Worm (Caenorhabditis elegans) whole organism, late embryonic: ENCODE measurements around the gene sgk-1.

Experiments
- C08G9.2 ChIP-seq: sonication (generic microtip); optimal IDR thresholded peaks from 2 replicates; lab custom pipeline; 2016; ENCODE audit warnings: mild to moderate bottlenecking, missing genetic modification characterization, moderate library complexity, missing compliant biosample characterization
- C38D4.7 ChIP-seq: fragments of 200-800 bp; sonication (Bioruptor generic); optimal IDR thresholded peaks from 2 replicates; lab custom pipeline; 2018; ENCODE audit warnings: mild to moderate bottlenecking, missing genetic modification characterization, moderate library complexity, missing compliant biosample characterization
- K02D7.2 ChIP-seq: sonication (generic microtip); optimal IDR thresholded peaks from 2 replicates; lab custom pipeline; 2017; ENCODE audit warnings: mild to moderate bottlenecking, missing genetic modification characterization, missing compliant biosample characterization
- K09A11.1 ChIP-seq: sonication (generic microtip); optimal IDR thresholded peaks from 2 replicates; lab custom pipeline; 2017; ENCODE audit warnings: antibody characterized with exemption, mild to moderate bottlenecking, missing genetic modification characterization, missing compliant biosample characterization; ENCODE audit not compliant: insufficient read depth
- T23F11.4 ChIP-seq: fragments of 200-800 bp; sonication (Bioruptor generic); optimal IDR thresholded peaks from 2 replicates; lab custom pipeline; 2018; ENCODE audit warnings: mild to moderate bottlenecking, missing genetic modification characterization, missing compliant biosample characterization
- ahr-1 ChIP-seq: sonication (generic microtip); optimal IDR thresholded peaks from 2 replicates; lab custom pipeline; 2016; ENCODE audit warnings: missing genetic modification characterization, missing compliant biosample characterization
- ama-1 ChIP-seq: fragments of 150-350 bp; optimal IDR thresholded peaks from 2 replicates; lab custom pipeline; 2014
- ceh-14 ChIP-seq: sonication (generic microtip); optimal IDR thresholded peaks from 2 replicates; lab custom pipeline; 2016; ENCODE audit warnings: missing genotype, missing genetic modification characterization, missing compliant biosample characterization
- ceh-18 ChIP-seq: sonication (generic microtip); optimal IDR thresholded peaks from 2 replicates; lab custom pipeline; 2016; ENCODE audit warnings: missing genetic modification characterization, missing compliant biosample characterization
- ceh-22 ChIP-seq: sonication (generic microtip); optimal IDR thresholded peaks from 2 replicates; lab custom pipeline; 2017; ENCODE audit warnings: missing biosample characterization, missing genetic modification characterization
- ceh-24 ChIP-seq: sonication (generic microtip); optimal IDR thresholded peaks from 2 replicates; lab custom pipeline; 2016; ENCODE audit warnings: mild to moderate bottlenecking, missing genetic modification characterization, missing compliant biosample characterization
- ceh-30 ChIP-seq: fragments of 150-350 bp; optimal IDR thresholded peaks from 2 replicates; lab custom pipeline; 2014; ENCODE audit warnings: missing biosample characterization, missing genetic modification characterization
- ceh-31 ChIP-seq: sonication (generic microtip); optimal IDR thresholded peaks from 2 replicates; lab custom pipeline; 2016; ENCODE audit warnings: missing genetic modification characterization, missing compliant biosample characterization
- ceh-34 ChIP-seq: sonication (generic microtip); optimal IDR thresholded peaks from 2 replicates; lab custom pipeline; 2016; ENCODE audit warnings: mild to moderate bottlenecking, missing genetic modification characterization, missing compliant biosample characterization
- ceh-45 ChIP-seq: fragments of 200-800 bp; sonication (Bioruptor generic); IDR thresholded peaks from 2 replicates; pipeline ENCODE4 v1.3.6; 2022; ENCODE audit warnings: missing genetic modification reagents, missing genetic modification characterization, missing compliant biosample characterization
- ceh-9 ChIP-seq: sonication (generic microtip); optimal IDR thresholded peaks from 2 replicates; lab custom pipeline; 2016; ENCODE audit warnings: mild to moderate bottlenecking, missing genetic modification characterization, inconsistent platforms, missing compliant biosample characterization
- che-1 ChIP-seq: sonication (generic microtip); optimal IDR thresholded peaks from 2 replicates; lab custom pipeline; 2016; ENCODE audit warnings: mild to moderate bottlenecking, missing genetic modification characterization, missing compliant biosample characterization
- dmd-4 ChIP-seq: sonication (generic microtip); optimal IDR thresholded peaks from 2 replicates; lab custom pipeline; 2016; ENCODE audit warnings: borderline replicate concordance, missing genetic modification characterization, missing compliant biosample characterization
- dve-1 ChIP-seq: sonication (generic microtip); optimal IDR thresholded peaks from 2 replicates; lab custom pipeline; 2017; ENCODE audit warnings: antibody characterized with exemption, mild to moderate bottlenecking, missing genetic modification characterization, missing compliant biosample characterization
- elt-2 ChIP-seq: sonication (generic microtip); optimal IDR thresholded peaks from 2 replicates; lab custom pipeline; 2016; ENCODE audit warnings: missing genetic modification reagents, missing genetic modification characterization, missing compliant biosample characterization
- elt-4 ChIP-seq: sonication (generic microtip); optimal IDR thresholded peaks from 2 replicates; lab custom pipeline; 2016; ENCODE audit warnings: missing genetic modification characterization, missing compliant biosample characterization
- ets-4 ChIP-seq: sonication (generic microtip); optimal IDR thresholded peaks from 2 replicates; lab custom pipeline; 2016; ENCODE audit warnings: missing genetic modification characterization, missing compliant biosample characterization
- fax-1 ChIP-seq: sonication (generic microtip); optimal IDR thresholded peaks from 2 replicates; lab custom pipeline; 2016; ENCODE audit warnings: missing genotype, missing genetic modification characterization, missing compliant biosample characterization
- fkh-10 ChIP-seq: fragments of 150-350 bp; optimal IDR thresholded peaks from 2 replicates; lab custom pipeline; 2014; ENCODE audit warnings: missing biosample characterization, missing genetic modification reagents, missing genetic modification characterization
- fkh-6 ChIP-seq: sonication (generic microtip); optimal IDR thresholded peaks from 2 replicates; lab custom pipeline; 2016; ENCODE audit warnings: missing genetic modification characterization, missing compliant biosample characterization
- gmeb-2 ChIP-seq: sonication (generic microtip); optimal IDR thresholded peaks from 2 replicates; lab custom pipeline; 2016; ENCODE audit warnings: missing genetic modification characterization, inconsistent platforms, missing compliant biosample characterization
- hlh-15 ChIP-seq: sonication (generic microtip); optimal IDR thresholded peaks from 2 replicates; lab custom pipeline; 2016; ENCODE audit warnings: missing genetic modification characterization, missing compliant biosample characterization
- hlh-6 ChIP-seq: sonication (generic microtip); optimal IDR thresholded peaks from 2 replicates; lab custom pipeline; 2016; ENCODE audit warnings: missing genotype, missing genetic modification characterization, missing compliant biosample characterization
- lim-6 ChIP-seq: sonication (generic microtip); optimal IDR thresholded peaks from 2 replicates; lab custom pipeline; 2016; ENCODE audit warnings: missing genetic modification characterization, missing compliant biosample characterization
- lin-11 ChIP-seq: fragments of 200-800 bp; sonication (Bioruptor generic); optimal IDR thresholded peaks from 2 replicates; lab custom pipeline; 2018; ENCODE audit warnings: mild to moderate bottlenecking, missing genetic modification characterization, missing compliant biosample characterization
- mec-3 ChIP-seq: sonication (generic microtip); optimal IDR thresholded peaks from 2 replicates; lab custom pipeline; 2016; ENCODE audit warnings: borderline replicate concordance, missing genetic modification characterization, missing compliant biosample characterization
- pag-3 ChIP-seq: sonication (generic microtip); optimal IDR thresholded peaks from 2 replicates; lab custom pipeline; 2016; ENCODE audit warnings: missing compliant biosample characterization, missing genetic modification characterization, borderline replicate concordance
- pat-9 ChIP-seq: fragments of 200-800 bp; sonication (Bioruptor generic); optimal IDR thresholded peaks from 2 replicates; lab custom pipeline; 2018; ENCODE audit warnings: mild to moderate bottlenecking, missing genetic modification characterization, moderate library complexity, missing compliant biosample characterization
- pha-4 ChIP-seq: fragments of 150-350 bp; optimal IDR thresholded peaks from 2 replicates; lab custom pipeline; 2018; ENCODE audit warnings: missing biosample characterization, missing genetic modification reagents, missing genetic modification characterization
- pqm-1 ChIP-seq: sonication (generic microtip); optimal IDR thresholded peaks from 2 replicates; lab custom pipeline; 2016; ENCODE audit warnings: missing genetic modification characterization, missing compliant biosample characterization
- pros-1 ChIP-seq: fragments of 150-350 bp; optimal IDR thresholded peaks from 2 replicates; lab custom pipeline; 2014; ENCODE audit warnings: missing biosample characterization, missing genetic modification reagents, missing genetic modification characterization
- rnt-1 ChIP-seq: sonication (generic microtip); optimal IDR thresholded peaks from 2 replicates; lab custom pipeline; 2016; ENCODE audit warnings: missing genetic modification characterization, missing compliant biosample characterization
- sdc-2 ChIP-seq: sonication (generic microtip); optimal IDR thresholded peaks from 2 replicates; lab custom pipeline; 2016; ENCODE audit warnings: missing genotype, missing genetic modification characterization, missing compliant biosample characterization
- syd-9 ChIP-seq: sonication (generic microtip); optimal IDR thresholded peaks from 2 replicates; lab custom pipeline; 2016; ENCODE audit warnings: mild to moderate bottlenecking, missing genetic modification characterization, moderate library complexity, missing compliant biosample characterization
- tbx-2 ChIP-seq: sonication (generic microtip); optimal IDR thresholded peaks from 2 replicates; lab custom pipeline; 2016; ENCODE audit warnings: missing genetic modification characterization, missing compliant biosample characterization
- tbx-7 ChIP-seq: sonication (generic microtip); optimal IDR thresholded peaks from 2 replicates; lab custom pipeline; 2016; ENCODE audit warnings: missing genotype, missing genetic modification characterization, missing compliant biosample characterization
- unc-3 ChIP-seq, 2 experiments: fragments of 200-800 bp in 1 of 2; sonication (Bioruptor generic) in 1 of 2; sonication (generic microtip) in 1 of 2; conservative IDR thresholded peaks in 1 of 2; optimal IDR thresholded peaks in 1 of 2; 2 replicates each; pipeline versions ENCODE4 v1.3.6 to Lab custom; 2016 to 2022; ENCODE audit warnings: missing compliant biosample characterization in 2 of 2, missing genetic modification characterization in 2 of 2, missing genetic modification reagents in 1 of 2
- unc-42 ChIP-seq: sonication (generic microtip); optimal IDR thresholded peaks from 2 replicates; lab custom pipeline; 2016; ENCODE audit warnings: missing genotype, missing genetic modification characterization, missing compliant biosample characterization
- unc-55 ChIP-seq: sonication (generic microtip); optimal IDR thresholded peaks from 2 replicates; lab custom pipeline; 2017; ENCODE audit warnings: missing biosample characterization, missing genetic modification reagents, missing genetic modification characterization
- unc-86 ChIP-seq: sonication (generic microtip); optimal IDR thresholded peaks from 2 replicates; lab custom pipeline; 2016; ENCODE audit warnings: missing genetic modification characterization, missing compliant biosample characterization
- zip-5 ChIP-seq: sonication (generic microtip); optimal IDR thresholded peaks from 2 replicates; lab custom pipeline; 2016; ENCODE audit warnings: missing genetic modification characterization, missing compliant biosample characterization
- ztf-16 ChIP-seq: sonication (generic microtip); optimal IDR thresholded peaks from 2 replicates; lab custom pipeline; 2017; ENCODE audit warnings: missing genetic modification characterization, missing compliant biosample characterization

The sgk-1 gene

DNA sequence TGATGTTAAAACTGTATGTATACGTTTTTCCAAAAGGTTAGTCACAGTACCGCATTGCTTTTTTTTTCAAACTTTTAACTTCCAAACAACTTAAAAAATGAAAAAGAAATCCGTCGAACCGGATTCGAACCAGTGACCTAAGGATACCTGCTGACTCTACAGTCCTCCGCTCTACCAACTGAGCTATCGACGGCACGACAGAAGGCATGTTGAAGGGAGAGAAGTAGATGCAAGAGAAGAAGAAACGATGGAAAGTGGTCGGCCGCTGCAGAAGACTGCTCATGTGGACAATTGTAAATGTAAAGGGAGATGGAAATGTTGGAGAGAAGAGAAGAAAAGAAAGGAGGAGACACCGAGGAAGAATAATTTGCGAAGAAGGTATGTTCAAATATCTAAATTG is 52.3 kb downstream of the sgk-1 start (continued):
- TF ChIP-seq hlh-15 (tag; lab: Kevin White, UChicago) (peak; percentile 61), C08G9.2 (peak; percentile 84), zip-5 (tag; lab: Kevin White, UChicago) (peak; percentile 28), elt-2 (tag; lab: Kevin White, UChicago) (peak; percentile 92), ahr-1 (tag; lab: Kevin White, UChicago) (peak; percentile 46), ceh-34 (tag; lab: Kevin White, UChicago) (peak; percentile 73), K02D7.2 (peak; percentile 69), ama-1 (lab: Kevin White, UChicago) (no peak), ceh-31 (tag; lab: Kevin White, UChicago) (peak; percentile 81), tbx-7 (tag; lab: Kevin White, UChicago) (peak; percentile 49), elt-4 (tag; lab: Kevin White, UChicago) (no peak), che-1 (peak; percentile 82), C38D4.7 (peak; percentile 77), fax-1 (tag; lab: Kevin White, UChicago) (peak; percentile 77), unc-55 (GFP tag; lab: Kevin White, UChicago) (peak; percentile 52), pat-9 (tag; lab: Kevin White, UChicago) (peak; percentile 82), ets-4 (tag; lab: Kevin White, UChicago) (peak; percentile 13), sdc-2 (peak; percentile 98), ceh-9 (peak; percentile 63), ceh-30 (tag; lab: Kevin White, UChicago) (peak; percentile 87), lin-11 (peak; percentile 65), dve-1 (tag; lab: Kevin White, UChicago) (peak; percentile 84), pag-3 (tag; lab: Kevin White, UChicago) (peak; percentile 20), ceh-18 (tag; lab: Kevin White, UChicago) (peak; percentile 84), ceh-45 (GFP tag; lab: Robert Waterston, UW) (peak; percentile 80), unc-3 (GFP tag; conservative IDR thresholded peaks at IDR 0.05; lab: Robert Waterston, UW) (peak; percentile 88), unc-3 (tag; optimal IDR thresholded peaks at IDR 0.05; lab: Kevin White, UChicago) (peak; percentile 14), gmeb-2 (tag; lab: Kevin White, UChicago) (peak; percentile 85), ztf-16 (tag; lab: Kevin White, UChicago) (peak; percentile 75), ceh-14 (peak; percentile 61), hlh-6 (peak; percentile 87), dmd-4 (tag; lab: Kevin White, UChicago) (peak; percentile 74), pqm-1 (tag; lab: Kevin White, UChicago) (peak; percentile 67), fkh-10 (GFP tag; lab: Kevin White, UChicago) (peak; percentile 71), fkh-6 (tag; lab: Kevin White, UChicago) (peak; percentile 71), ceh-22 (no peak), ceh-24 (tag; lab: Kevin White, UChicago) (peak; percentile 48), rnt-1 (tag; lab: Kevin White, UChicago) (peak; percentile 65), K09A11.1 (tag; lab: Kevin White, UChicago) (peak; percentile 78), lim-6 (tag; lab: Kevin White, UChicago) (peak; percentile 36), unc-86 (tag; lab: Kevin White, UChicago) (peak; percentile 80), mec-3 (tag; lab: Kevin White, UChicago) (no peak), pros-1 (tag; lab: Kevin White, UChicago) (no peak), T23F11.4 (GFP tag; lab: Kevin White, UChicago) (peak; percentile 82), pha-4 (tag; lab: Kevin White, UChicago) (no peak), unc-42 (tag; lab: Kevin White, UChicago) (peak; percentile 45), syd-9 (peak; percentile 72), tbx-2 (tag; lab: Kevin White, UChicago) (peak; percentile 80)
- TF ChIP-seq, all 69 proteins: peak for 61
